Fruit fly (Drosophila melanogaster) whole organism, embryonic: ENCODE measurements around the gene CG17344.

Experiments used
- Ada2b ChIP-seq: fragments of 200-800 bp; sonication (Bioruptor generic); IDR thresholded peaks from 2 replicates; pipeline ENCODE4 v1.3.6; 2022; ENCODE audit warnings: missing biosample characterization, missing genetic modification characterization
- Atf3 ChIP-seq: fragments of 200-800 bp; sonication (Bioruptor generic); optimal IDR thresholded peaks from 3 replicates; lab custom pipeline; 2016; ENCODE audit warnings: missing biosample characterization, missing genetic modification characterization
- CG10274 ChIP-seq: fragments of 200-800 bp; sonication (Bioruptor generic); optimal IDR thresholded peaks from 3 replicates; lab custom pipeline; 2017; ENCODE audit warnings: missing biosample characterization, mild to moderate bottlenecking, missing genetic modification characterization
- CG10565 ChIP-seq: fragments of 200-800 bp; sonication (Bioruptor generic); optimal IDR thresholded peaks from 3 replicates; lab custom pipeline; 2016; ENCODE audit warnings: missing biosample characterization, mild to moderate bottlenecking, missing genetic modification characterization
- CG10654 ChIP-seq: fragments of 200-800 bp; sonication (Bioruptor generic); optimal IDR thresholded peaks from 2 replicates; lab custom pipeline; 2016; ENCODE audit warnings: missing biosample characterization, missing genetic modification characterization
- CG11696 ChIP-seq: fragments of 200-800 bp; sonication (Bioruptor generic); IDR thresholded peaks from 2 replicates; pipeline ENCODE4 v1.3.6; 2022; ENCODE audit warnings: missing biosample characterization, missing genetic modification characterization
- CG12391 ChIP-seq: fragments of 200-800 bp; sonication (Bioruptor generic); optimal IDR thresholded peaks from 3 replicates; lab custom pipeline; 2018; ENCODE audit warnings: missing biosample characterization, mild to moderate bottlenecking, missing genetic modification characterization, moderate library complexity
- CG13775 ChIP-seq: fragments of 200-800 bp; sonication (Bioruptor generic); optimal IDR thresholded peaks from 3 replicates; lab custom pipeline; 2017; ENCODE audit warnings: missing biosample characterization, mild to moderate bottlenecking, missing genetic modification characterization
- CG15696 ChIP-seq: fragments of 200-800 bp; sonication (Bioruptor generic); optimal IDR thresholded peaks from 2 replicates; lab custom pipeline; 2019; ENCODE audit warnings: missing biosample characterization, mild to moderate bottlenecking, missing genetic modification characterization, moderate library complexity
- CG16863 ChIP-seq: fragments of 200-800 bp; sonication (Bioruptor generic); optimal IDR thresholded peaks from 3 replicates; lab custom pipeline; 2016; ENCODE audit warnings: missing biosample characterization, missing genetic modification characterization
- CG17802 ChIP-seq: fragments of 200-800 bp; sonication (Bioruptor generic); optimal IDR thresholded peaks from 2 replicates; lab custom pipeline; 2018; ENCODE audit warnings: missing biosample characterization, mild to moderate bottlenecking, missing genetic modification characterization, moderate library complexity
- CG18599 ChIP-seq: fragments of 200-800 bp; sonication (Bioruptor generic); optimal IDR thresholded peaks from 3 replicates; lab custom pipeline; 2017; ENCODE audit warnings: missing biosample characterization, missing genetic modification characterization, mild to moderate bottlenecking, moderate library complexity, missing genetic modification reagents
- CG31224 ChIP-seq: fragments of 200-800 bp; sonication (Bioruptor generic); IDR thresholded peaks from 2 replicates; pipeline ENCODE4 v1.3.6; 2022; ENCODE audit warnings: missing biosample characterization, missing genetic modification characterization
- CG31388 ChIP-seq: fragments of 200-800 bp; sonication (Bioruptor generic); optimal IDR thresholded peaks from 2 replicates; lab custom pipeline; 2016; ENCODE audit warnings: missing biosample characterization, missing genetic modification characterization
- CG6254 ChIP-seq: fragments of 200-800 bp; sonication (Bioruptor generic); optimal IDR thresholded peaks from 3 replicates; lab custom pipeline; 2017; ENCODE audit warnings: mild to moderate bottlenecking, missing biosample characterization, missing genetic modification reagents, missing genetic modification characterization
- CG6689 ChIP-seq: fragments of 200-800 bp; sonication (Bioruptor generic); IDR thresholded peaks from 2 replicates; pipeline ENCODE4 v1.3.6; 2022; ENCODE audit warnings: missing biosample characterization, missing genetic modification characterization
- CG6791 ChIP-seq: fragments of 200-800 bp; sonication (Bioruptor generic); IDR thresholded peaks from 3 replicates; pipeline ENCODE4 v1.3.6; 2022; ENCODE audit warnings: missing biosample characterization, missing genetic modification characterization; ENCODE audit not compliant: partially characterized antibody
- CG7786 ChIP-seq: fragments of 200-800 bp; sonication (Bioruptor generic); optimal IDR thresholded peaks from 2 replicates; lab custom pipeline; 2016; ENCODE audit warnings: missing biosample characterization, missing genetic modification characterization
- CG9817 ChIP-seq: fragments of 200-800 bp; sonication (Bioruptor generic); optimal IDR thresholded peaks from 2 replicates; lab custom pipeline; 2018; ENCODE audit warnings: missing biosample characterization, mild to moderate bottlenecking, missing genetic modification characterization, moderate library complexity
- CTCF ChIP-seq: fragments of 200-800 bp; sonication (Bioruptor generic); optimal IDR thresholded peaks from 2 replicates; lab custom pipeline; 2017; ENCODE audit warnings: missing biosample characterization, mild to moderate bottlenecking, missing genetic modification characterization, moderate library complexity
- Dek ChIP-seq: fragments of 200-800 bp; sonication (Bioruptor generic); optimal IDR thresholded peaks from 3 replicates; lab custom pipeline; 2019; ENCODE audit warnings: missing biosample characterization, mild to moderate bottlenecking, missing genetic modification characterization, moderate library complexity
- Drgx ChIP-seq: fragments of 200-800 bp; sonication (Bioruptor generic); IDR thresholded peaks from 2 replicates; pipeline ENCODE4 v1.3.6; 2022; ENCODE audit warnings: missing biosample characterization, missing genetic modification characterization
- Elba2 ChIP-seq: fragments of 200-800 bp; sonication (Bioruptor generic); optimal IDR thresholded peaks from 3 replicates; lab custom pipeline; 2016; ENCODE audit warnings: missing biosample characterization, missing genetic modification characterization
- HHEX ChIP-seq: fragments of 200-800 bp; sonication (Bioruptor generic); optimal IDR thresholded peaks from 3 replicates; lab custom pipeline; 2017; ENCODE audit warnings: missing biosample characterization, mild to moderate bottlenecking, missing genetic modification characterization, missing genetic modification reagents
- HLHmδ ChIP-seq: fragments of 200-800 bp; sonication (Bioruptor generic); optimal IDR thresholded peaks from 2 replicates; lab custom pipeline; 2018; ENCODE audit warnings: missing biosample characterization, mild to moderate bottlenecking, missing genetic modification characterization, moderate library complexity
- HmgZ ChIP-seq: fragments of 200-800 bp; sonication (Bioruptor generic); optimal IDR thresholded peaks from 2 replicates; lab custom pipeline; 2018; ENCODE audit warnings: missing biosample characterization, mild to moderate bottlenecking, missing genetic modification characterization
- Mrtf ChIP-seq: fragments of 200-800 bp; sonication (Bioruptor generic); IDR thresholded peaks from 3 replicates; pipeline ENCODE4 v1.3.6; 2022; ENCODE audit warnings: missing biosample characterization, missing genetic modification characterization
- Myb ChIP-seq: fragments of 200-800 bp; sonication (Bioruptor generic); optimal IDR thresholded peaks from 2 replicates; lab custom pipeline; 2016; ENCODE audit warnings: missing biosample characterization, missing genetic modification characterization
- Nf-YC ChIP-seq: fragments of 200-800 bp; optimal IDR thresholded peaks from 3 replicates; lab custom pipeline; 2019; ENCODE audit warnings: missing biosample characterization, mild to moderate bottlenecking, missing genetic modification characterization, moderate library complexity
- NfI ChIP-seq: fragments of 200-800 bp; sonication (Bioruptor generic); optimal IDR thresholded peaks from 3 replicates; lab custom pipeline; 2018; ENCODE audit warnings: missing biosample characterization, mild to moderate bottlenecking, missing genetic modification characterization, moderate library complexity
- Trl ChIP-seq, 3 experiments: fragments of >200 bp in 2 of 3; fragments of 200-800 bp in 1 of 3; sonication (Bioruptor generic) in 1 of 3; optimal IDR thresholded peaks; 2 replicates in 1 of 3; 3 replicates in 2 of 3; lab custom pipeline; 2016 to 2017; ENCODE audit warnings: missing biosample characterization in 1 of 3, missing genetic modification characterization in 1 of 3
- Vsx1 ChIP-seq: fragments of 200-800 bp; sonication (Bioruptor generic); optimal IDR thresholded peaks from 2 replicates; lab custom pipeline; 2017; ENCODE audit warnings: missing biosample characterization, mild to moderate bottlenecking, missing genetic modification characterization, missing genetic modification reagents
- Xrp1 ChIP-seq: fragments of 200-800 bp; sonication (Bioruptor generic); IDR thresholded peaks from 2 replicates; pipeline ENCODE4 v1.3.6; 2022; ENCODE audit warnings: missing biosample characterization, missing genetic modification characterization
- bcd ChIP-seq: fragments of 200-800 bp; sonication (Bioruptor generic); optimal IDR thresholded peaks from 2 replicates; lab custom pipeline; 2017; ENCODE audit warnings: missing biosample characterization, mild to moderate bottlenecking, missing genetic modification characterization
- bigmax ChIP-seq: fragments of 200-800 bp; sonication (Bioruptor generic); optimal IDR thresholded peaks from 2 replicates; lab custom pipeline; 2018; ENCODE audit warnings: missing biosample characterization, mild to moderate bottlenecking, missing genetic modification characterization
- corto ChIP-seq: fragments of 200-800 bp; sonication (Bioruptor generic); optimal IDR thresholded peaks from 2 replicates; lab custom pipeline; 2016; ENCODE audit warnings: missing biosample characterization, mild to moderate bottlenecking, missing genetic modification characterization, moderate library complexity
- dan ChIP-seq: fragments of 200-800 bp; sonication (Bioruptor generic); IDR thresholded peaks from 2 replicates; pipeline ENCODE4 v1.3.6; 2022; ENCODE audit warnings: missing biosample characterization, missing genetic modification characterization
- eve ChIP-seq, 2 experiments: fragments of >200 bp; optimal IDR thresholded peaks; 2 replicates each; lab custom pipeline; 2017; ENCODE audit warnings: missing biosample characterization in 2 of 2, missing genetic modification characterization in 2 of 2
- gsb ChIP-seq: fragments of 200-800 bp; sonication (Bioruptor generic); IDR thresholded peaks from 2 replicates; pipeline ENCODE4 v1.3.6; 2022; ENCODE audit warnings: missing biosample characterization, missing genetic modification characterization
- p53 ChIP-seq: fragments of 200-800 bp; sonication (Bioruptor generic); optimal IDR thresholded peaks from 2 replicates; lab custom pipeline; 2016; ENCODE audit warnings: missing biosample characterization, missing genetic modification characterization
- salm ChIP-seq: fragments of 200-800 bp; sonication (Bioruptor generic); optimal IDR thresholded peaks from 2 replicates; lab custom pipeline; 2018; ENCODE audit warnings: missing biosample characterization, mild to moderate bottlenecking, missing genetic modification characterization
- schlank ChIP-seq: fragments of 200-800 bp; sonication (Bioruptor generic); optimal IDR thresholded peaks from 2 replicates; lab custom pipeline; 2018; ENCODE audit warnings: missing biosample characterization, mild to moderate bottlenecking, missing genetic modification characterization
- sima ChIP-seq: fragments of 200-800 bp; sonication (Bioruptor generic); optimal IDR thresholded peaks from 2 replicates; lab custom pipeline; 2016; ENCODE audit warnings: missing biosample characterization, missing genetic modification characterization
- slbo ChIP-seq: fragments of 200-800 bp; sonication (Bioruptor generic); IDR thresholded peaks from 2 replicates; pipeline ENCODE4 v1.3.6; 2022; ENCODE audit warnings: missing biosample characterization, missing genetic modification characterization
- slp2 ChIP-seq: fragments of 200-800 bp; sonication (Bioruptor generic); optimal IDR thresholded peaks from 2 replicates; lab custom pipeline; 2016; ENCODE audit warnings: missing biosample characterization, missing genetic modification characterization
- so ChIP-seq: fragments of 200-800 bp; sonication (Bioruptor generic); IDR thresholded peaks from 3 replicates; pipeline ENCODE4 v1.3.6; 2022; ENCODE audit warnings: missing biosample characterization, missing genetic modification characterization
- stwl ChIP-seq: fragments of 200-800 bp; sonication (Bioruptor generic); optimal IDR thresholded peaks from 3 replicates; lab custom pipeline; 2018; ENCODE audit warnings: missing biosample characterization, mild to moderate bottlenecking, missing genetic modification characterization, moderate library complexity
- tup ChIP-seq: fragments of 200-800 bp; sonication (Bioruptor generic); optimal IDR thresholded peaks from 2 replicates; lab custom pipeline; 2016; ENCODE audit warnings: missing biosample characterization, mild to moderate bottlenecking, missing genetic modification characterization, moderate library complexity
- twi ChIP-seq: fragments of 200-800 bp; optimal IDR thresholded peaks from 2 replicates; lab custom pipeline; 2019; ENCODE audit warnings: missing biosample characterization, mild to moderate bottlenecking, missing genetic modification characterization, moderate library complexity
- zfh1 ChIP-seq: fragments of 200-800 bp; sonication (Bioruptor generic); IDR thresholded peaks from 3 replicates; pipeline ENCODE4 v1.3.6; 2022; ENCODE audit warnings: missing biosample characterization, missing genetic modification characterization

The CG17344 gene

DNA sequence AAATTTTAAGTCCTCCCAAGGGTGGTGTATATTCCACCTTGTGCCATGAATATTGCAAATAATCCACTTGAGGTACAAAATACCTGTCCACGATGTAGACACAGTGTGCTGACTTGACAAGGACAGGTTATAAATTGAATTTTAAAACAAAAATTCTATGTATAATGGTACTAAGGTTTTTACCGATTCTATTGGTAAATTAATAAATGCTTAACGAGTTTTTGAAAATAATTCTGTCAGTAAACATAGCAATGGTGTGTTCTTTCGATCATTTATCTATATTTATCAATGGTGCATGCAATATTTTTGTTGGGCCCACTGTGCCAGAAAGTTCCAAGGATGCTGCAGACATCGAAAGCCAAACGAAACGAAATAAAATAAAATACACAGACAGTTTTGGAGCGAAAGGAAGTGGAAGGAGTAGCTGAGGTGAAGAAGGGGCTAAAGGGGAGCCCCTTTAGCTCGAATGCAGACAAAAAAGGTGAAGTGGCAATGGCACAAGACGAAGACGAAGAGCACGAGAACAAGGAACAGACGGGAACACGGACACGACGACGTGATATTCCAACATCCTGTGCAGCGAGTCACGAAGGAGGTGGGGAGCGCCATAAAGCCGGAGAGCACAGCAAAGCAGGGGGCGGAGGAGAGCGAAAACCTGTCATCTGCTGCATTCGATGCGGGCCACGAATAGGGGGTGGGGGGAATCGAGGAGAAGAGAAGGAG is 34.3 kb downstream of the CG17344 start:
- TF ChIP-seq corto (peak; percentile 52), Trl (optimal IDR thresholded peaks at IDR 0.05; lab: Kevin White, UChicago) (peak in 1 of 2 experiments; percentile 44), Trl (GFP tag; optimal IDR thresholded peaks at IDR 0.05; lab: Kevin White, UChicago) (no peak), so (no peak), salm (tag; lab: Kevin White, UChicago) (no peak), HmgZ (tag; lab: Kevin White, UChicago) (no peak), NfI (GFP tag; lab: Kevin White, UChicago) (no peak), Drgx (GFP tag; lab: Robert Waterston, UW) (no peak), CG18599 (GFP tag; lab: Kevin White, UChicago) (peak; percentile 46), p53 (GFP tag; lab: Kevin White, UChicago) (no peak), CG16863 (GFP tag; lab: Kevin White, UChicago) (no peak), CG7786 (GFP tag; lab: Kevin White, UChicago) (no peak), Nf-YC (tag; lab: Kevin White, UChicago) (no peak), slbo (GFP tag; lab: Robert Waterston, UW) (0 out of 2 replicates have a peak, but pooled peaks have one; percentile 23), Atf3 (GFP tag; lab: Kevin White, UChicago) (no peak), stwl (tag; lab: Kevin White, UChicago) (no peak), tup (GFP tag; lab: Kevin White, UChicago) (no peak), CG13775 (GFP tag; lab: Kevin White, UChicago) (no peak), bcd (GFP tag; lab: Kevin White, UChicago) (no peak), schlank (tag; lab: Kevin White, UChicago) (no peak), Ada2b (GFP tag; lab: Robert Waterston, UW) (no peak), twi (tag; lab: Kevin White, UChicago) (no peak), CG6254 (GFP tag; lab: Kevin White, UChicago) (no peak), gsb (GFP tag; lab: Robert Waterston, UW) (no peak), CG6689 (GFP tag; lab: Robert Waterston, UW) (no peak), dan (GFP tag; lab: Robert Waterston, UW) (no peak), CG9817 (no peak), HLHmδ (GFP tag; lab: Kevin White, UChicago) (no peak), CG15696 (tag; lab: Kevin White, UChicago) (no peak), Mrtf (no peak), Elba2 (GFP tag; lab: Kevin White, UChicago) (no peak), Dek (no peak), bigmax (GFP tag; lab: Kevin White, UChicago) (no peak), HHEX (GFP tag; lab: Kevin White, UChicago) (peak; percentile 20), slp2 (GFP tag; lab: Kevin White, UChicago) (peak; percentile 7), CG12391 (tag; lab: Kevin White, UChicago) (peak; percentile 31), CTCF (no peak), Xrp1 (GFP tag; lab: Robert Waterston, UW) (peak; percentile 40; the same call in 1 of the 2 replicates), CG11696 (GFP tag; lab: Robert Waterston, UW) (0 out of 2 replicates have a peak, but pooled peaks have one; percentile 30), CG10565 (GFP tag; lab: Kevin White, UChicago) (no peak), CG31388 (GFP tag; lab: Kevin White, UChicago) (no peak), CG17802 (tag; lab: Kevin White, UChicago) (no peak), CG10654 (GFP tag; lab: Kevin White, UChicago) (no peak), sima (GFP tag; lab: Kevin White, UChicago) (no peak), CG6791 (GFP tag; lab: Robert Waterston, UW) (no peak), eve (GFP tag; optimal IDR thresholded peaks at IDR 0.05; lab: Kevin White, UChicago) (no peak), CG10274 (GFP tag; lab: Kevin White, UChicago) (no peak), Myb (GFP tag; lab: Kevin White, UChicago) (no peak), CG31224 (GFP tag; lab: Robert Waterston, UW) (no peak), Vsx1 (GFP tag; lab: Kevin White, UChicago) (no peak), zfh1 (GFP tag; lab: Robert Waterston, UW) (0 out of 3 replicates have a peak, but pooled peaks have one; percentile 24)
